Worm (Caenorhabditis elegans) whole organism, young adult: ENCODE data around the gene grl-3.
A peak's percentile ranks its signal among the peaks of the same experiment; 100 is the strongest.

Experiments used
- B0035.1 ChIP-seq: sonication (generic microtip); optimal IDR thresholded peaks from 2 replicates; lab custom pipeline; 2016; ENCODE audit warnings: missing genetic modification characterization, mild to moderate bottlenecking, missing compliant biosample characterization, missing genotype, missing genetic modification reagents
- B0261.1 ChIP-seq: sonication (generic microtip); optimal IDR thresholded peaks from 2 replicates; lab custom pipeline; 2016; ENCODE audit warnings: mild to moderate bottlenecking, missing genetic modification characterization, moderate library complexity, missing compliant biosample characterization
- D2030.7 ChIP-seq: fragments of 200-800 bp; sonication (Bioruptor generic); IDR thresholded peaks from 2 replicates; pipeline ENCODE4 v1.3.6; 2022; ENCODE audit warnings: missing genetic modification reagents, missing genetic modification characterization, missing compliant biosample characterization
- F57A8.1 ChIP-seq: fragments of 200-800 bp; sonication (Bioruptor generic); optimal IDR thresholded peaks from 2 replicates; lab custom pipeline; 2018; ENCODE audit warnings: mild to moderate bottlenecking, missing genetic modification characterization, moderate library complexity, missing compliant biosample characterization
- Y53F4B.3 ChIP-seq: fragments of 200-800 bp; sonication (Bioruptor generic); IDR thresholded peaks from 2 replicates; pipeline ENCODE4 v1.3.6; 2022; ENCODE audit warnings: missing genetic modification reagents, missing genetic modification characterization, missing compliant biosample characterization
- Y53G8AR.9 ChIP-seq: fragments of 200-800 bp; sonication (Bioruptor generic); conservative IDR thresholded peaks from 2 replicates; pipeline ENCODE4 v1.3.6; 2022; ENCODE audit warnings: missing genetic modification reagents, missing genetic modification characterization, missing compliant biosample characterization
- akir-1 ChIP-seq: fragments of 200-800 bp; sonication (Bioruptor generic); optimal IDR thresholded peaks from 2 replicates; lab custom pipeline; 2018; ENCODE audit warnings: mild to moderate bottlenecking, missing genetic modification characterization, moderate library complexity, missing compliant biosample characterization
- attf-6 ChIP-seq: fragments of 200-800 bp; sonication (Bioruptor generic); IDR thresholded peaks from 2 replicates; pipeline ENCODE4 v1.3.6; 2022; ENCODE audit warnings: missing genetic modification reagents, missing genetic modification characterization, missing compliant biosample characterization
- bed-1 ChIP-seq: fragments of 200-800 bp; sonication (Bioruptor generic); IDR thresholded peaks from 2 replicates; pipeline ENCODE4 v1.3.6; 2022; ENCODE audit warnings: missing genetic modification reagents, missing genetic modification characterization, missing compliant biosample characterization
- chd-7 ChIP-seq: sonication (generic microtip); optimal IDR thresholded peaks from 2 replicates; lab custom pipeline; 2016; ENCODE audit warnings: mild to moderate bottlenecking, missing genetic modification characterization, moderate library complexity, missing compliant biosample characterization
- egl-44 ChIP-seq: fragments of 200-800 bp; sonication (Bioruptor generic); IDR thresholded peaks from 2 replicates; pipeline ENCODE4 v1.3.6; 2022; ENCODE audit warnings: missing genetic modification reagents, missing genetic modification characterization, missing compliant biosample characterization
- egrh-3 ChIP-seq: fragments of 200-800 bp; sonication (Bioruptor generic); IDR thresholded peaks from 2 replicates; pipeline ENCODE4 v1.3.6; 2022; ENCODE audit warnings: missing genetic modification reagents, missing genetic modification characterization, missing compliant biosample characterization
- ets-4 ChIP-seq: fragments of 200-800 bp; sonication (Bioruptor generic); optimal IDR thresholded peaks from 2 replicates; lab custom pipeline; 2018; ENCODE audit warnings: mild to moderate bottlenecking, missing genetic modification characterization, missing compliant biosample characterization
- him-1 ChIP-seq: sonication (generic microtip); optimal IDR thresholded peaks from 2 replicates; lab custom pipeline; 2016; ENCODE audit warnings: missing genotype, missing genetic modification reagents, missing genetic modification characterization, missing compliant biosample characterization
- hlh-12 ChIP-seq: sonication (generic microtip); optimal IDR thresholded peaks from 2 replicates; lab custom pipeline; 2016; ENCODE audit warnings: missing genetic modification characterization, missing compliant biosample characterization
- hmg-1.2 ChIP-seq: fragments of 200-800 bp; sonication (Bioruptor generic); IDR thresholded peaks from 2 replicates; pipeline ENCODE4 v1.3.6; 2022; ENCODE audit warnings: missing genetic modification reagents, missing genetic modification characterization, missing compliant biosample characterization
- let-607 ChIP-seq, 2 experiments: fragments of 200-800 bp in 1 of 2; sonication (Bioruptor generic) in 1 of 2; sonication (generic microtip) in 1 of 2; optimal IDR thresholded peaks; 2 replicates each; lab custom pipeline; 2016 to 2018; ENCODE audit warnings: mild to moderate bottlenecking in 2 of 2, missing compliant biosample characterization in 2 of 2, missing genetic modification characterization in 2 of 2, moderate library complexity in 2 of 2, missing genotype in 1 of 2
- lin-54 ChIP-seq: fragments of 200-800 bp; sonication (Bioruptor generic); optimal IDR thresholded peaks from 2 replicates; lab custom pipeline; 2018; ENCODE audit warnings: mild to moderate bottlenecking, missing genetic modification characterization, missing compliant biosample characterization
- lir-1 ChIP-seq: fragments of 200-800 bp; sonication (Bioruptor generic); conservative IDR thresholded peaks from 2 replicates; pipeline ENCODE4 v1.3.6; 2022; ENCODE audit warnings: missing genetic modification reagents, missing genetic modification characterization, missing compliant biosample characterization
- madf-10 ChIP-seq: sonication (generic microtip); optimal IDR thresholded peaks from 2 replicates; lab custom pipeline; 2016; ENCODE audit warnings: mild to moderate bottlenecking, missing genetic modification characterization, missing compliant biosample characterization
- madf-3 ChIP-seq: fragments of 200-800 bp; sonication (Bioruptor generic); IDR thresholded peaks from 2 replicates; pipeline ENCODE4 v1.3.6; 2022; ENCODE audit warnings: missing genetic modification reagents, missing genetic modification characterization, missing compliant biosample characterization
- madf-8 ChIP-seq: fragments of 200-800 bp; sonication (Bioruptor generic); conservative IDR thresholded peaks from 2 replicates; pipeline ENCODE4 v1.3.6; 2022; ENCODE audit warnings: missing genetic modification reagents, missing genetic modification characterization, missing compliant biosample characterization
- nhr-179 ChIP-seq: sonication (generic microtip); optimal IDR thresholded peaks from 2 replicates; lab custom pipeline; 2016; ENCODE audit warnings: mild to moderate bottlenecking, missing genetic modification characterization, missing compliant biosample characterization
- nhr-90 ChIP-seq: sonication (generic microtip); optimal IDR thresholded peaks from 2 replicates; lab custom pipeline; 2016; ENCODE audit warnings: missing genotype, mild to moderate bottlenecking, missing genetic modification characterization, missing compliant biosample characterization
- pbrm-1 ChIP-seq: fragments of 200-800 bp; sonication (Bioruptor generic); IDR thresholded peaks from 2 replicates; pipeline ENCODE4 v1.3.6; 2022; ENCODE audit warnings: missing genetic modification reagents, missing genetic modification characterization, missing compliant biosample characterization
- rpc-1 ChIP-seq, 2 experiments: fragments of 150-350 bp in 1 of 2; sonication (generic microtip) in 1 of 2; optimal IDR thresholded peaks; 2 replicates each; lab custom pipeline; 2014 to 2018; ENCODE audit warnings: missing biosample characterization in 1 of 2, missing genetic modification characterization in 1 of 2, missing genetic modification reagents in 1 of 2, missing genotype in 1 of 2
- snpc-3.4 ChIP-seq: sonication (generic microtip); optimal IDR thresholded peaks from 2 replicates; lab custom pipeline; 2017; ENCODE audit warnings: missing genetic modification characterization, mild to moderate bottlenecking, missing compliant biosample characterization, antibody characterized with exemption, moderate library complexity, missing genotype, missing genetic modification reagents
- ztf-25 ChIP-seq: fragments of 200-800 bp; sonication (Bioruptor generic); IDR thresholded peaks from 2 replicates; pipeline ENCODE4 v1.3.6; 2022; ENCODE audit warnings: missing genetic modification reagents, missing genetic modification characterization, missing compliant biosample characterization
- ztf-3 ChIP-seq: fragments of 200-800 bp; sonication (Bioruptor generic); optimal IDR thresholded peaks from 2 replicates; lab custom pipeline; 2018; ENCODE audit warnings: mild to moderate bottlenecking, missing genetic modification characterization, missing compliant biosample characterization

grl-3 gene

ce11 chrV:11379341-11379740 is 32.0 kb upstream of the grl-3 start (continued):
- TF ChIP-seq Y53G8AR.9 (GFP tag; lab: Robert Waterston, UW) (no peak), him-1 (tag; lab: Kevin White, UChicago) (no peak), ets-4 (no peak), Y53F4B.3 (GFP tag; lab: Robert Waterston, UW) (no peak), rpc-1 (optimal IDR thresholded peaks at IDR 0.05; lab: Kevin White, UChicago) (no peak), rpc-1 (tag; optimal IDR thresholded peaks at IDR 0.05; lab: Kevin White, UChicago) (no peak)
- TF ChIP-seq, all 124 proteins: peak for 0

- TF ChIP-seq akir-1 (GFP tag; lab: Kevin White, UChicago) (no peak), egl-44 (GFP tag; lab: Robert Waterston, UW) (no peak)
Measured at ce11 chrV:11380571-11380970, 30.7 kb upstream of the grl-3 start.

DNA sequence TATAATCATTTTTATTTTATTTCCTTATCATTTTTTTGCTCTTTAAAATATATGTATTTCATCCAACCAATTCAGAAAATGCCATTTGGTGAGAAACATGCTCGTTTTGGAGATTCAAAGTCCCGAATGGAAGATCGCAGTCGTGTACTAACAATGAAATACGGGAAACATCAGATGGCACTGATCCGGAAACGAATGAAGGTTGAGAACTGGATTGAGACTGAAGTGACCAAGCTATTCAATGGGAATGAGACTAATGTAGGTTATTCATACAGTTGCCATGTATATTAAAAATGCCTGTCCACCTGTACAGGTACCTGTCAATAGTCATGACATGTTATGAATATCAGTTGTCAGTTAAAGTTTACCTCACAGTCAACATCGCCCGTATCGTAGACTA is 28.3 kb upstream of the grl-3 start, which contains the start of gene F55C10.5:
Gene F55C10.5, plus strand, starts transcription at position 74 of the 400 bp plus-strand sequence.
- no peak for TF ChIP-seq ztf-25

ce11 chrV:11385060-11385459 is 26.3 kb upstream of the grl-3 start, which contains the start of gene col-154:
Gene col-154, plus strand, starts transcription at chrV:11385360.
- TF ChIP-seq madf-10 (tag; lab: Kevin White, UChicago), result no peak
- no peak for TF ChIP-seq nhr-90
- TF ChIP-seq hmg-1.2 (GFP tag; lab: Robert Waterston, UW), result no peak
- no peak for TF ChIP-seq bed-1 (GFP tag; lab: Robert Waterston, UW)

DNA sequence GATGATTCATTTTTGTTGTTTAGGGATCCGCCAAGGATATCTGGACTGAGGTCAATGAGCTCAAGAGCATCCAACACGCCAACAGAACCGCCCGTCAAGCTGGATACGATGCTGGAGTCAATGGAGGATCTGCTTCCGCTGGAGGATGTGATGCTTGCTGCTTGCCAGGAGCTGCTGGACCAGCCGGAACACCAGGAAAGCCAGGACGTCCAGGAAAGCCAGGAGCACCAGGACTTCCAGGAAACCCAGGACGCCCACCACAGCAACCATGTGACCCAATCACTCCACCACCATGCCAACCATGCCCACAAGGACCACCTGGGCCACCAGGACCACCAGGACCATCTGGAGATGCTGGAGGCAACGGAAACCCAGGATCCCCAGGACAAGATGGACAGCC is 25.7 kb upstream of the grl-3 start:
- TF ChIP-seq egrh-3 (GFP tag; lab: Robert Waterston, UW), result peak; percentile 66; the same call in 1 of the 2 replicates
- TF ChIP-seq, all 124 proteins: peak for 1; not testable (repeated sequence) for 123

DNA sequence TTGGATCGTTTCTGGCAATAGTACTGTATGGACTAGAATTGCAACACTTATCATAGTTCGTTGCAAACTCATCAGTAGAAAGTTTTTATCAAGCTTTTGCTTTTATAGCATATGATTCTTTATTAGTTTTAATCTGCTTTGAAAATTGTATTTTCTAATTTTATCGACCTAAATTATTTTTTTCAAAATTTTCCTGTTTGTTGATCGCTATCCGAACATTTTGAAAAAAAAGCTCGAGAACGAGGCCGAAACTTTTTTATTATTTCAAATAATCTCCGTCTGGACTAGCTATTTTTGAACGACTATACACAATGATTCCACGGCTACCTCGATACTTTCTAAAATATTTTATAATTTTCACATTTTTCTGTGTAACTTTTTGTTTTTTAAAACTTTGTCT is 24.9 kb upstream of the grl-3 start, which contains the start of gene F55C10.4:
Gene F55C10.4, plus strand, starts transcription at position 301 of the 400 bp plus-strand sequence.
- TF ChIP-seq snpc-3.4 (tag; lab: Kevin White, UChicago) (no peak), nhr-90 (no peak), D2030.7 (GFP tag; lab: Robert Waterston, UW) (no peak), lin-54 (GFP tag; lab: Kevin White, UChicago) (no peak), lir-1 (GFP tag; lab: Robert Waterston, UW) (no peak), F57A8.1 (GFP tag; lab: Kevin White, UChicago) (no peak), nhr-179 (tag; lab: Kevin White, UChicago) (no peak), let-607 (tag; optimal IDR thresholded peaks at IDR 0.05; lab: Kevin White, UChicago) (no peak), chd-7 (tag; lab: Kevin White, UChicago) (no peak), ztf-3 (GFP tag; lab: Kevin White, UChicago) (no peak), pbrm-1 (GFP tag; lab: Robert Waterston, UW) (no peak)

DNA sequence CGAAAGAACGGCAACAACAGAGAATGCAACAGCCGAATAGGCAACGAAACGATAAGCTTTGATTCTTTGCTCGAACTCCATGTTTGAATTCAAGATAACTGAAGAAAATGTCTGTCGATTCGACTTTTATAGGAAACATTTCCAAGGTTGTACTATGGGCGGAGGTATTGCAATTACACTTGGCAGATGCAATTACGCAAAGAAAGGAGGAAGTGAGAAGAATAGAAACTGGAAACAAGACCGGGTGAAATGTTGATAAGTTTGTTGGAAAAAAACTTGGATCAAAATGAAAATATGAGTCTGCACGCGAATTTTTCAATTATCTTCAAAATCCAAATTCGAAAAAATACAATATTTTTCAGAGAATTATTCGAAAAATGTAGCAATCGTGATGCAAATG is 21.5 kb upstream of the grl-3 start, which contains the start of gene col-155:
Gene col-155, minus strand, starts transcription at position 101 of the 400 bp plus-strand sequence.
- TF ChIP-seq hmg-1.2 (GFP tag; lab: Robert Waterston, UW) (no peak), hlh-12 (tag; lab: Kevin White, UChicago) (no peak), egl-44 (GFP tag; lab: Robert Waterston, UW) (no peak), ztf-25 (no peak), B0035.1 (no peak), madf-8 (GFP tag; lab: Robert Waterston, UW) (no peak), madf-3 (GFP tag; lab: Robert Waterston, UW) (no peak), attf-6 (GFP tag; lab: Robert Waterston, UW) (no peak), let-607 (tag; optimal IDR thresholded peaks at IDR 0.05; lab: Kevin White, UChicago) (no peak), B0261.1 (tag; lab: Kevin White, UChicago) (no peak)
